Worm (Caenorhabditis elegans) whole organism, mixed stage, embryonic: ENCODE data around the gene F46F5.11.

Experiments
- flh-1 ChIP-seq: fragments of 200-800 bp; sonication (Bioruptor generic); optimal IDR thresholded peaks from 2 replicates; lab custom pipeline; 2018; ENCODE audit warnings: mild to moderate bottlenecking, missing genetic modification characterization, moderate library complexity, missing compliant biosample characterization
- ham-2 ChIP-seq: fragments of 200-800 bp; sonication (Bioruptor generic); optimal IDR thresholded peaks from 2 replicates; lab custom pipeline; 2018; ENCODE audit warnings: mild to moderate bottlenecking, missing genetic modification characterization, missing compliant biosample characterization
- pha-4 ChIP-seq: fragments of 150-350 bp; optimal IDR thresholded peaks from 2 replicates; lab custom pipeline; 2018; ENCODE audit warnings: missing biosample characterization, missing genetic modification reagents, missing genetic modification characterization
- unc-39 ChIP-seq: fragments of 150-350 bp; optimal IDR thresholded peaks from 2 replicates; lab custom pipeline; 2014; ENCODE audit warnings: missing biosample characterization, missing genetic modification characterization
- unc-62 ChIP-seq: fragments of 150-350 bp; optimal IDR thresholded peaks from 2 replicates; lab custom pipeline; 2014; ENCODE audit warnings: missing biosample characterization, missing genetic modification reagents, missing genetic modification characterization

DNA sequence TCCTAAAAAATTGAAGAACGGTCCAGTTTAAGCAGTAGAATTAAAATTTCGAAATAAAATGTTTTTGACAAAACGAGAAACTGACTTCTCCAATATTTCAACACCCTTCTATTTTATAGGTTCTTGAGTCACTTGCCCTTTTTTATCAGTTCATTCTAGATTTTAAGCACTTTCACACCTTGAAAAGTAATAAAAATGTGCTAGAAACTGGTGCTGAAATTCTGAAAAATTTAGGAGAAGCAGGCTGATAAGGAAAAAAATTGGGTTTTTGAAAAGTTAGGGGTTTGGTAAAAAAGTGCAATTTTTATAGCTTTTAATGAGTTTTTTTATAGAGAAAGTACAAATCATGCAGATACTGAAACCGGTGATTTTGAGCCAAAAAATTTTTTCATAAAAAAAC lies 48.3 kb upstream of the F46F5.11 start:
- TF ChIP-seq unc-62 (GFP tag; lab: Kevin White, UChicago): no peak
- TF ChIP-seq ham-2 (GFP tag; lab: Kevin White, UChicago): no peak
- TF ChIP-seq unc-39 (tag; lab: Kevin White, UChicago): no peak
- no peak for TF ChIP-seq flh-1 (GFP tag; lab: Kevin White, UChicago)
- TF ChIP-seq pha-4 (tag; lab: Kevin White, UChicago): no peak
